Worm (Caenorhabditis elegans): ENCODE measurements around the gene srj-50.

Gene srj-50

ce11 chrV:2877509-2877908 lies 44.7 kb downstream of the srj-50 start, which contains the start of gene F37B4.10:
Gene F37B4.10, minus strand, starts transcription at chrV:2877609.
- TF ChIP-seq unc-62 (GFP tag; optimal IDR thresholded peaks at IDR 0.05) (no peak), nhr-25 (tag; optimal IDR thresholded peaks at IDR 0.05) (no peak), ztf-4 (tag; optimal IDR thresholded peaks at IDR 0.05) (no peak), ceh-16 (tag; optimal IDR thresholded peaks at IDR 0.05) (no peak), aly-2 (tag; optimal IDR thresholded peaks at IDR 0.05) (no peak), mbf-1 (tag; optimal IDR thresholded peaks at IDR 0.05) (no peak), unc-55 (GFP tag; optimal IDR thresholded peaks at IDR 0.05) (peak; percentile 32)

DNA sequence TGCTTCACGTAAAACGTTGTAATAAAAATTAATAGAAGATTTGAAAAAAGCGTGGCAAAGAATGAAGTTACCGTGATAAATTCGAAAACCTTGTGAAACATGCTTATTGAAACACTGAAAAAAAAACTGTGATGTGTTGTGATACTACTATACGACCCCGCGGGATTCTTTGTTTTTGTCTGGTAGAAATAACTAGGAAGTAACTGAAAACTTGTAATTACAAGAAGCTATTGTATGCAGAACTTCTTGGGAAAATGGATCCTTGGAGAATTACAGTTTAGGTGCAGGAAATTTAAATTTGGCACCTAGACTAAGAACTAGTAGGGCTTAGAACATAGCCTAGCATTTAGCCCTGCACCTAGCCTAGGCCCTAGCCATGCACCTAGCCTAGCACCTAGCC lies 47.0 kb downstream of the srj-50 start, which contains the start of gene str-39:
str-39 (minus strand) TSS at position 101 of the 400 bp plus-strand sequence.
- TF ChIP-seq unc-55 (GFP tag; optimal IDR thresholded peaks at IDR 0.05) (no peak), ztf-1 (GFP tag; conservative IDR thresholded peaks at IDR 0.05) (no peak), nhr-237 (tag; optimal IDR thresholded peaks at IDR 0.05) (no peak)

- TF ChIP-seq fos-1 (tag; optimal IDR thresholded peaks at IDR 0.05) (peak; percentile 82), gmeb-1 (tag; optimal IDR thresholded peaks at IDR 0.05) (peak; percentile 31), nhr-11 (tag; optimal IDR thresholded peaks at IDR 0.05) (no peak), mdl-1 (tag; optimal IDR thresholded peaks at IDR 0.05) (no peak), mab-5 (tag; optimal IDR thresholded peaks at IDR 0.05) (no peak)
Observed at ce11 chrV:2880356-2880755, 47.6 kb downstream of the srj-50 start.

ce11 chrV:2881016-2881415 lies 48.2 kb downstream of the srj-50 start, which contains the start of gene ifc-1:
Gene ifc-1, plus strand, starts transcription at chrV:2881393.
- no peak for TF ChIP-seq nhr-77 (tag; optimal IDR thresholded peaks at IDR 0.05)
- peak; percentile 34 for TF ChIP-seq fos-1 (tag; optimal IDR thresholded peaks at IDR 0.05)

ce11 chrV:2881565-2881964 lies 48.8 kb downstream of the srj-50 start:
- TF ChIP-seq sem-4 (tag; optimal IDR thresholded peaks at IDR 0.05): no peak
- no peak for TF ChIP-seq ama-1 (optimal IDR thresholded peaks at IDR 0.05)
- TF ChIP-seq aly-2 (tag; optimal IDR thresholded peaks at IDR 0.05): no peak
- TF ChIP-seq nhr-23 (tag; optimal IDR thresholded peaks at IDR 0.05): no peak
- TF ChIP-seq peb-1 (tag; optimal IDR thresholded peaks at IDR 0.05): no peak
- TF ChIP-seq alr-1 (tag; optimal IDR thresholded peaks at IDR 0.05): no peak
- no peak for TF ChIP-seq ztf-1 (GFP tag; conservative IDR thresholded peaks at IDR 0.05)
- TF ChIP-seq sma-3 (GFP tag; optimal IDR thresholded peaks at IDR 0.05): no peak
- TF ChIP-seq ZK546.5 (tag; optimal IDR thresholded peaks at IDR 0.05): no peak
- no peak for TF ChIP-seq blmp-1 (tag; optimal IDR thresholded peaks at IDR 0.05; ENCODE audit: insufficient read depth)
- no peak for TF ChIP-seq C34F6.9 (tag; optimal IDR thresholded peaks at IDR 0.05)
- TF ChIP-seq lin-11 (tag; optimal IDR thresholded peaks at IDR 0.05): no peak
- TF ChIP-seq fos-1 (tag; optimal IDR thresholded peaks at IDR 0.05): no peak
- TF ChIP-seq F13H6.1 (tag; optimal IDR thresholded peaks at IDR 0.05): no peak

DNA sequence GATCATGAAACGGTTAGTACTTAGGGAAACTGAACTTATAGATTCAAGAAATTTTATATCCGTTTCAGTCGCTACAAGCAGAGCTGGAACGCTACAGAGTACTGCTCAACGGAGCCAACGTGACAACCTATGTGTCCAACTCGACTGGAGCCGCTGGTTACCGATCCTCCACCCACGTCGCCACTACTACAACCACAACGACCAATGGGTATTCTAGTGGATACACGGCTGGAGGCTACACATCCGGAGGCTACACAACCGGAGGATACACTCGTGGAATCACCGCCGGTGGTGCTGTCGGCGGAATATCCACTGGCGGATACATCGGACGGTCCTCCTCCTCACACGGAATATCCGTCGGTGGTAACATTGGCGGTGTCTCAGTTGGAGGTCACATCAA lies 50.3 kb downstream of the srj-50 start:
- no peak for TF ChIP-seq snpc-4 (tag; optimal IDR thresholded peaks at IDR 0.05)

ce11 chrV:2884411-2884810 lies 51.6 kb downstream of the srj-50 start, which contains the start of gene sre-24:
Gene sre-24, plus strand, starts transcription at chrV:2884711.
- no peak for TF ChIP-seq Y55F3AM.14 (GFP tag; optimal IDR thresholded peaks at IDR 0.05)
- TF ChIP-seq C34F6.9 (tag; optimal IDR thresholded peaks at IDR 0.05): no peak
- no peak for TF ChIP-seq ceh-16 (tag; optimal IDR thresholded peaks at IDR 0.05)

Data from whole organism, L2 larva.